Worm (Caenorhabditis elegans) whole organism, mixed stage, embryonic: ENCODE data around the gene B0001.4.

ENCODE experiments used
- ceh-43 ChIP-seq: fragments of 200-800 bp; sonication (Bioruptor generic); optimal IDR thresholded peaks from 2 replicates; lab custom pipeline; 2018; ENCODE audit warnings: mild to moderate bottlenecking, missing genetic modification characterization, moderate library complexity, missing compliant biosample characterization
- ces-1 ChIP-seq: fragments of 150-350 bp; optimal IDR thresholded peaks from 2 replicates; lab custom pipeline; 2014; ENCODE audit warnings: missing biosample characterization, missing genetic modification reagents, missing genetic modification characterization
- elt-3 ChIP-seq: fragments of 150-350 bp; optimal IDR thresholded peaks from 2 replicates; lab custom pipeline; 2014; ENCODE audit warnings: missing biosample characterization, missing genetic modification characterization
- flh-1 ChIP-seq: fragments of 200-800 bp; sonication (Bioruptor generic); optimal IDR thresholded peaks from 2 replicates; lab custom pipeline; 2018; ENCODE audit warnings: mild to moderate bottlenecking, missing genetic modification characterization, moderate library complexity, missing compliant biosample characterization
- ham-2 ChIP-seq: fragments of 200-800 bp; sonication (Bioruptor generic); optimal IDR thresholded peaks from 2 replicates; lab custom pipeline; 2018; ENCODE audit warnings: mild to moderate bottlenecking, missing genetic modification characterization, missing compliant biosample characterization
- lin-13 ChIP-seq: fragments of 150-350 bp; optimal IDR thresholded peaks from 2 replicates; lab custom pipeline; 2014; ENCODE audit warnings: missing biosample characterization, missing genetic modification characterization
- mep-1 ChIP-seq: fragments of 150-350 bp; optimal IDR thresholded peaks from 2 replicates; lab custom pipeline; 2017; ENCODE audit warnings: missing biosample characterization, missing genetic modification reagents, missing genetic modification characterization, inconsistent platforms
- nhr-76 ChIP-seq: sonication (generic microtip); optimal IDR thresholded peaks from 2 replicates; lab custom pipeline; 2017; ENCODE audit warnings: missing biosample characterization, missing genetic modification characterization
- pha-4 ChIP-seq: fragments of 150-350 bp; optimal IDR thresholded peaks from 2 replicates; lab custom pipeline; 2018; ENCODE audit warnings: missing biosample characterization, missing genetic modification reagents, missing genetic modification characterization
- snpc-4 ChIP-seq: fragments of 150-350 bp; optimal IDR thresholded peaks from 2 replicates; lab custom pipeline; 2014; ENCODE audit warnings: missing biosample characterization, missing genetic modification characterization
- sptf-1 ChIP-seq: sonication (generic microtip); optimal IDR thresholded peaks from 2 replicates; lab custom pipeline; 2017; ENCODE audit warnings: mild to moderate bottlenecking, missing genetic modification characterization, moderate library complexity, missing compliant biosample characterization

ce11 chrIV:12111477-12111876 is 26.5 kb downstream of the B0001.4 start, which contains the start of gene dlc-2:
- no peak for TF ChIP-seq ceh-43 (GFP tag; lab: Kevin White, UChicago)
- no peak for TF ChIP-seq ham-2 (GFP tag; lab: Kevin White, UChicago)
- TF ChIP-seq nhr-76 (tag; lab: Kevin White, UChicago) = no peak
- no peak for TF ChIP-seq lin-13 (tag; lab: Kevin White, UChicago)
- no peak for TF ChIP-seq sptf-1
- TF ChIP-seq elt-3 = no peak
- TF ChIP-seq ces-1 = no peak
- no peak for TF ChIP-seq flh-1
- TF ChIP-seq pha-4 = no peak
- TF ChIP-seq snpc-4 = no peak
- TF ChIP-seq mep-1 (tag; lab: Kevin White, UChicago) = no peak
